Worm (Caenorhabditis elegans): ENCODE measurements around the gene W07E6.5.

W07E6.5 gene

DNA sequence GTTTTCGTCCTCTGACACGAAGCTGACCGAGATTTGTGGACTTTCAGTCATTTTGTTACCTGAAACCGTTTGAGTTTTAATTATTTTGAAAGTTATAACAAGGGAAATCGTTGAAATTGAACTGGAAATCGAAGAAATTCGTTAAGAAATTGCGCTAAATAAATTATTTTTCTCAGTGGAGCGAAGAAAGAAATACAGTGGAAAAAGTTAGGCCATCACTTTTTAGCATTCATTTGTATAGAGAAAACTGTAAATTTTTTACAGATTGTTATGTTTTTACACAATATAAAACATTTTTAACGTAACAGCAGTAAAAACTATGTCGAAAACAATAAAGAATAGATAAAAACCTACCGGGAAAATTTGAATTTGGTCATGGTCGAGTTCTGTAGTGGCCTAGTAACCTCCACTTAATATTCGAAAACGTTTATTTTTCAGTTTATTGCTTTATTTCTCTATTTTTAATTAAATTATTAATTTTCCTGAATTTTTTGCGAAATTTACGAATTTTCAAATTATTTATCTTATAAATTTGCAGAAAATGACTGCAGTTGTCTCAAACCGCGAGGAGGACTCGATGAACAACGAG, 11.1 kb downstream of the W07E6.5 start, which contains the start of the genes gldi-1 and prp-21 (continued):
- no peak for TF ChIP-seq pat-9 (tag; optimal IDR thresholded peaks at IDR 0.05)
- no peak for TF ChIP-seq odd-2 (tag; optimal IDR thresholded peaks at IDR 0.05)
- TF ChIP-seq nfya-1 (tag; optimal IDR thresholded peaks at IDR 0.05): no peak
- no peak for TF ChIP-seq unc-55 (GFP tag; optimal IDR thresholded peaks at IDR 0.05)
- no peak for TF ChIP-seq fkh-6 (tag; optimal IDR thresholded peaks at IDR 0.05)
- TF ChIP-seq rnt-1 (tag; optimal IDR thresholded peaks at IDR 0.05): no peak
- TF ChIP-seq hlh-13 (GFP tag; optimal IDR thresholded peaks at IDR 0.05): no peak
- no peak for TF ChIP-seq syd-9 (tag; optimal IDR thresholded peaks at IDR 0.05)
- TF ChIP-seq dve-1 (tag; optimal IDR thresholded peaks at IDR 0.05): no peak
- no peak for TF ChIP-seq nhr-232 (tag; optimal IDR thresholded peaks at IDR 0.05)
- peak; percentile 31 for TF ChIP-seq ceh-14 (tag; optimal IDR thresholded peaks at IDR 0.05)
- no peak for TF ChIP-seq pha-2 (tag; optimal IDR thresholded peaks at IDR 0.05)
- no peak for TF ChIP-seq F13H6.1 (tag; optimal IDR thresholded peaks at IDR 0.05)
- no peak for TF ChIP-seq dmd-4 (tag; optimal IDR thresholded peaks at IDR 0.05; ENCODE audit: borderline replicate concordance)
- TF ChIP-seq K09A11.1 (tag; optimal IDR thresholded peaks at IDR 0.05; ENCODE audit: insufficient read depth): no peak
- TF ChIP-seq pax-1 (tag; optimal IDR thresholded peaks at IDR 0.05): peak; percentile 33
- TF ChIP-seq tbx-2 (tag; optimal IDR thresholded peaks at IDR 0.05): peak; percentile 38
- peak; percentile 57 for TF ChIP-seq hlh-8 (tag; optimal IDR thresholded peaks at IDR 0.05)
- peak; percentile 40 for TF ChIP-seq tbx-7 (tag; optimal IDR thresholded peaks at IDR 0.05)
- TF ChIP-seq sox-4 (tag; optimal IDR thresholded peaks at IDR 0.05): no peak

- TF ChIP-seq syd-9 (tag; optimal IDR thresholded peaks at IDR 0.05) (no peak), npax-4 (tag; optimal IDR thresholded peaks at IDR 0.05) (no peak), unc-42 (tag; optimal IDR thresholded peaks at IDR 0.05) (no peak), ceh-9 (tag; optimal IDR thresholded peaks at IDR 0.05) (no peak), nhr-232 (tag; optimal IDR thresholded peaks at IDR 0.05) (no peak), ceh-45 (GFP tag; IDR thresholded peaks at IDR 0.05) (no peak), dve-1 (tag; optimal IDR thresholded peaks at IDR 0.05) (no peak), nfya-1 (tag; optimal IDR thresholded peaks at IDR 0.05) (no peak), elt-4 (tag; optimal IDR thresholded peaks at IDR 0.05) (no peak), pros-1 (tag; optimal IDR thresholded peaks at IDR 0.05) (no peak), ceh-48 (tag; optimal IDR thresholded peaks at IDR 0.05) (no peak), hlh-15 (tag; optimal IDR thresholded peaks at IDR 0.05) (no peak), ahr-1 (tag; optimal IDR thresholded peaks at IDR 0.05) (no peak), tbx-2 (tag; optimal IDR thresholded peaks at IDR 0.05) (no peak), eyg-1 (tag; optimal IDR thresholded peaks at IDR 0.05) (no peak), unc-86 (tag; optimal IDR thresholded peaks at IDR 0.05) (no peak), ceh-14 (tag; optimal IDR thresholded peaks at IDR 0.05) (no peak), pag-3 (tag; optimal IDR thresholded peaks at IDR 0.05; ENCODE audit: borderline replicate concordance) (no peak), hlh-13 (GFP tag; optimal IDR thresholded peaks at IDR 0.05) (no peak), hlh-30 (tag; optimal IDR thresholded peaks at IDR 0.05; ENCODE audit: insufficient read depth) (no peak)
These were observed 21.8 kb downstream of the W07E6.5 start, which contains the start of gene sms-5 for ce11 chrII:495124-495523. sms-5 (plus strand) TSS chrII:495424.

DNA sequence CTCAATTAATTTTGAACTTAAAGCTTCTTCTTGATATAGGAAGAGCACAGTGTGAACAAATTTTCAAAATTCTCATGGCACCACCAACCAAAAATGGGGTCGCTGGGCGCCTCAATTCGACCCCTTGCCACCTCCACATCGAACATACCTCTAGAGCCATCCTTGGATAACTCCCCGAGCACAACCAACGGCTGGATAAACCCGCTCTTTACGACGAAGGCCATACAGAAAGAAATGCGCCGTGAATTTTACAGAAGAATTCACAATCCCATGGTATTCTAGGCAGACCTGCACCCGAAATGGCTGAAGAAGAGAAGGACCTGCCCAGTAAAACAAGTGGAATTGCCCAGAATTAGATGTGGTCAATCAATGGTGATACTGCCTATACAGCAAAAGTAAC, 29.3 kb downstream of the W07E6.5 start:
- TF ChIP-seq ceh-30 (tag; optimal IDR thresholded peaks at IDR 0.05) (no peak), ceh-31 (tag; optimal IDR thresholded peaks at IDR 0.05) (no peak), dve-1 (tag; optimal IDR thresholded peaks at IDR 0.05) (no peak), hlh-30 (tag; optimal IDR thresholded peaks at IDR 0.05; ENCODE audit: insufficient read depth) (no peak), ceh-6 (GFP tag; optimal IDR thresholded peaks at IDR 0.05) (no peak), fkh-10 (GFP tag; optimal IDR thresholded peaks at IDR 0.05) (no peak), tbx-7 (tag; optimal IDR thresholded peaks at IDR 0.05) (no peak), ama-1 (optimal IDR thresholded peaks at IDR 0.05) (no peak), nhr-232 (tag; optimal IDR thresholded peaks at IDR 0.05) (no peak), che-1 (tag; optimal IDR thresholded peaks at IDR 0.05) (no peak), hlh-13 (GFP tag; optimal IDR thresholded peaks at IDR 0.05) (no peak), T23F11.4 (GFP tag; optimal IDR thresholded peaks at IDR 0.05) (no peak)
